Fruit fly (Drosophila melanogaster): Measurements from ENCODE around the gene Myo61F.
A peak's percentile ranks its signal among the peaks of the same experiment; 100 is the strongest.

Myo61F gene

dm6 chr3L:1374438-1375133 is 56.3 kb downstream of the Myo61F start:
- TF ChIP-seq psq (optimal IDR thresholded peaks at IDR 0.05) (no peak), Dll (optimal IDR thresholded peaks at IDR 0.05) (no peak), usp (GFP tag; optimal IDR thresholded peaks at IDR 0.05) (no peak), CG8478 (optimal IDR thresholded peaks at IDR 0.05) (no peak), EcR (GFP tag; optimal IDR thresholded peaks at IDR 0.05) (no peak), pan (optimal IDR thresholded peaks at IDR 0.05) (no peak)

DNA sequence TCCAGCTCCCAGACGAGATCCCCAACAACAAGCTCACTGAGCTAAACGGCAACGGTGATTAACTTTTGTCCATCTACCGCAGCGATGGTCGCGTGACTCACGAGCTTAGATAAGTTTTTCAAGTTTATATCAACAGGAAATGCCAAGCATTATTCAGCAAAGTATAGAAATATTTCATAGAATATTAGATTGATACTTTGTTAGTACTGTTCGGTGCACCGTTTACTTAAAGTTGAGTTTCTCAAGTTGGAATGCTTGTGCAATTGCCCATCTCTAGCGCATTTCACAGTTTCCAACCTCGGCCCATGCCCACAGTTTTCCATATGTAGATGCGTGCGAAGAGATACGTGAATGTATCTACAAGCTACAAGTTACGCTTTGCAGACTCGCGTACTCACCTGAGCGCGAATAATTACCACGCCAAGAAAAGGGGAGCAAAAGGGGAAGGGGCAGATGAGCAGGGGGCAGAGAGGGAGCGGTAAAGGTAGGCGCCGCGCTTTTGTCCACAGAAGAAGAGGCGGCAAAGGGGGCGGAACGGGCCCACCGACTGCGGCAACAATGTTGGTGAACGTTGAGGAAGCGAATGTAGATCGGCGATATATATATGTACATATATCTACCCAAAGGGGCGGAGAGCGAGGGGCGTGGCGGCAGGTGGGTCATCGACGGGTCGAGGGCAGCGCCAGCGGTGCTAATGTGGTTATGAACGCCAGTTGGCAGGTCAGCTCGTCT is 57.9 kb downstream of the Myo61F start:
- no peak for TF ChIP-seq EcR (GFP tag; optimal IDR thresholded peaks at IDR 0.05)
- no peak for TF ChIP-seq psq (optimal IDR thresholded peaks at IDR 0.05)
- no peak for TF ChIP-seq CG8478 (optimal IDR thresholded peaks at IDR 0.05)
- no peak for TF ChIP-seq pan (optimal IDR thresholded peaks at IDR 0.05)
- TF ChIP-seq Dll (optimal IDR thresholded peaks at IDR 0.05): no peak
- no peak for TF ChIP-seq usp (GFP tag; optimal IDR thresholded peaks at IDR 0.05)

- TF ChIP-seq EcR (GFP tag; optimal IDR thresholded peaks at IDR 0.05) (no peak), CG8478 (optimal IDR thresholded peaks at IDR 0.05) (no peak), usp (GFP tag; optimal IDR thresholded peaks at IDR 0.05) (no peak), Dll (optimal IDR thresholded peaks at IDR 0.05) (no peak), psq (optimal IDR thresholded peaks at IDR 0.05) (no peak)
Observed at dm6 chr3L:1378098-1378645, 59.9 kb downstream of the Myo61F start.

DNA sequence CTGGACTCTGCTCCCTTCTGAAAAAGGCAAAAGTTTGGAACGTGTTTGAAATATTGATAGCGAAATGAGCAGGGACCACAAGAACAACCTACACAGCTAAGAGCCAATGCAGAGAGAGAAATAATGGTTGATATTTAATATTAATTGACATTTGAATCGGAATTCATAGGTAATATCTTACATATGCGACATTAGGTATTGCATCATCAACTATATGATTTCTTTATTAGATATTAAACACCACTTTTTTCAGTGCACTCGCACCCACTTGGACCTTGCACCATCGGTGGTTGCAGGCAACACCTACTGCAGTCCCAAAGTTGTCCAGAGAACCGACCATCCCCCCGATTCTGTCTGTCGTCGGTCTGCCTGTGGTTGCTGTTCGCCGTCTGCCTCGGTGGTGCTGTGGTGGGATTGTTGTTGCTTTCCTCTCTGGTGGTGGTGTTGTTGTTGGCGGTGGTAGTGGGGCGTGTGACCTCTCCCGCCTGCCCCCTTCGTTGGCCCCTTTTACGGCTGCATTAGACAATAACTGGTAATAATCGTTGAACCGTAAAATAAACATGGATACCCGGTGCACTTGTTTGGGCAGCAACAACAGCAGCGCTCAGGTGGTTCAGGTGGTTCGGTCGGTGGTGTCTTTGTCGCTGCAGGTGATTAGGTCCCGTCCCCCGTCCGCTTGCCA is 60.7 kb downstream of the Myo61F start:
- TF ChIP-seq EcR (GFP tag; optimal IDR thresholded peaks at IDR 0.05) (peak in 1 of 2 experiments; percentile 22), psq (optimal IDR thresholded peaks at IDR 0.05) (no peak)
